Worm (Caenorhabditis elegans) whole organism, L1 larva: ENCODE results near the gene str-73.

ENCODE experiments used
- C16A3.4 ChIP-seq: fragments of 150-350 bp; optimal IDR thresholded peaks from 2 replicates; lab custom pipeline; 2014; ENCODE audit warnings: missing biosample characterization, missing genetic modification characterization
- C34B4.2 ChIP-seq: sonication (generic microtip); optimal IDR thresholded peaks from 2 replicates; lab custom pipeline; 2017; ENCODE audit warnings: mild to moderate bottlenecking, missing genetic modification characterization, missing compliant biosample characterization
- Y116A8C.19 ChIP-seq: sonication (generic microtip); optimal IDR thresholded peaks from 2 replicates; lab custom pipeline; 2016; ENCODE audit warnings: missing compliant biosample characterization, missing genetic modification characterization, borderline replicate concordance
- ceh-8 ChIP-seq: fragments of 200-800 bp; sonication (Bioruptor generic); optimal IDR thresholded peaks from 2 replicates; lab custom pipeline; 2018; ENCODE audit warnings: mild to moderate bottlenecking, missing genetic modification characterization, moderate library complexity, missing compliant biosample characterization
- ceh-88 ChIP-seq: fragments of 200-800 bp; sonication (Bioruptor generic); IDR thresholded peaks from 2 replicates; pipeline ENCODE4 v1.3.6; 2022; ENCODE audit warnings: missing genetic modification characterization, missing compliant biosample characterization
- ceh-90 ChIP-seq: sonication (generic microtip); optimal IDR thresholded peaks from 2 replicates; lab custom pipeline; 2016; ENCODE audit warnings: missing genetic modification characterization, missing compliant biosample characterization
- ces-1 ChIP-seq: fragments of 150-350 bp; optimal IDR thresholded peaks from 2 replicates; lab custom pipeline; 2014; ENCODE audit warnings: missing biosample characterization, missing genetic modification reagents, missing genetic modification characterization
- dpl-1 ChIP-seq, 3 experiments: fragments of 150-350 bp in 2 of 3; sonication (generic microtip) in 1 of 3; optimal IDR thresholded peaks; 2 replicates each; lab custom pipeline; 2014 to 2017; ENCODE audit warnings: missing biosample characterization in 3 of 3, missing genetic modification characterization in 3 of 3, missing genetic modification reagents in 3 of 3
- egl-13 ChIP-seq: sonication (generic microtip); optimal IDR thresholded peaks from 2 replicates; lab custom pipeline; 2016; ENCODE audit warnings: missing genotype, missing genetic modification reagents, missing genetic modification characterization, missing compliant biosample characterization
- elt-2 ChIP-seq: sonication (generic microtip); optimal IDR thresholded peaks from 2 replicates; lab custom pipeline; 2016; ENCODE audit warnings: missing genetic modification characterization, mild to moderate bottlenecking, inconsistent platforms, missing compliant biosample characterization, missing genetic modification reagents
- fkh-4 ChIP-seq: sonication (generic microtip); optimal IDR thresholded peaks from 2 replicates; lab custom pipeline; 2016; ENCODE audit warnings: missing compliant biosample characterization, missing genetic modification characterization, borderline replicate concordance
- fkh-8 ChIP-seq: sonication (generic microtip); optimal IDR thresholded peaks from 2 replicates; lab custom pipeline; 2016; ENCODE audit warnings: mild to moderate bottlenecking, missing genetic modification characterization, missing compliant biosample characterization
- grh-1 ChIP-seq: fragments of 200-800 bp; sonication (Bioruptor generic); IDR thresholded peaks from 2 replicates; pipeline ENCODE4 v1.3.6; 2022; ENCODE audit warnings: missing genetic modification reagents, missing genetic modification characterization, missing compliant biosample characterization
- hlh-4 ChIP-seq: sonication (generic microtip); optimal IDR thresholded peaks from 2 replicates; lab custom pipeline; 2016; ENCODE audit warnings: mild to moderate bottlenecking, missing genetic modification characterization, missing compliant biosample characterization
- lin-14 ChIP-seq: fragments of 200-800 bp; sonication (Bioruptor generic); optimal IDR thresholded peaks from 2 replicates; lab custom pipeline; 2018; ENCODE audit warnings: mild to moderate bottlenecking, missing genetic modification characterization, moderate library complexity, missing compliant biosample characterization
- lin-15B ChIP-seq: fragments of 150-350 bp; sonication (generic microtip); optimal IDR thresholded peaks from 3 replicates; lab custom pipeline; 2014; ENCODE audit warnings: missing biosample characterization, missing genetic modification characterization
- lin-39 ChIP-seq: fragments of 150-350 bp; optimal IDR thresholded peaks from 2 replicates; lab custom pipeline; 2014; ENCODE audit warnings: missing biosample characterization, missing genetic modification reagents, missing genetic modification characterization
- lir-3 ChIP-seq: sonication (generic microtip); optimal IDR thresholded peaks from 2 replicates; lab custom pipeline; 2016; ENCODE audit warnings: mild to moderate bottlenecking, missing genetic modification characterization, moderate library complexity, missing compliant biosample characterization; ENCODE audit not compliant: poor library complexity
- mep-1 ChIP-seq: fragments of 150-350 bp; optimal IDR thresholded peaks from 2 replicates; lab custom pipeline; 2014; ENCODE audit warnings: missing biosample characterization, missing genetic modification characterization
- nhr-28 ChIP-seq: fragments of 150-350 bp; optimal IDR thresholded peaks from 2 replicates; lab custom pipeline; 2014; ENCODE audit warnings: missing biosample characterization, missing genetic modification characterization
- nhr-47 ChIP-seq: sonication (generic microtip); optimal IDR thresholded peaks from 2 replicates; lab custom pipeline; 2016; ENCODE audit warnings: mild to moderate bottlenecking, missing genetic modification characterization, moderate library complexity, missing compliant biosample characterization
- nhr-76 ChIP-seq: sonication (generic microtip); optimal IDR thresholded peaks from 2 replicates; lab custom pipeline; 2017; ENCODE audit warnings: missing biosample characterization, missing genetic modification characterization
- nhr-77 ChIP-seq: fragments of 150-350 bp; optimal IDR thresholded peaks from 2 replicates; lab custom pipeline; 2014; ENCODE audit warnings: missing biosample characterization, missing genetic modification characterization
- pqm-1 ChIP-seq: sonication (generic microtip); optimal IDR thresholded peaks from 3 replicates; lab custom pipeline; 2017; ENCODE audit warnings: missing biosample characterization, missing genetic modification characterization
- rnt-1 ChIP-seq: sonication (generic microtip); optimal IDR thresholded peaks from 2 replicates; lab custom pipeline; 2016; ENCODE audit warnings: mild to moderate bottlenecking, missing genetic modification characterization, moderate library complexity, missing compliant biosample characterization
- snpc-4 ChIP-seq: fragments of 150-350 bp; optimal IDR thresholded peaks from 2 replicates; lab custom pipeline; 2014; ENCODE audit warnings: missing biosample characterization, missing genetic modification characterization
- snu-23 ChIP-seq: sonication (generic microtip); optimal IDR thresholded peaks from 2 replicates; lab custom pipeline; 2016; ENCODE audit warnings: missing genetic modification characterization, missing compliant biosample characterization
- sptf-1 ChIP-seq: fragments of 150-350 bp; optimal IDR thresholded peaks from 2 replicates; lab custom pipeline; 2014; ENCODE audit warnings: missing biosample characterization, missing genetic modification characterization
- swsn-7 ChIP-seq: sonication (generic microtip); optimal IDR thresholded peaks from 2 replicates; lab custom pipeline; 2016; ENCODE audit warnings: missing genetic modification characterization, missing compliant biosample characterization
- tlp-1 ChIP-seq: fragments of 150-350 bp; optimal IDR thresholded peaks from 2 replicates; lab custom pipeline; 2014; ENCODE audit warnings: missing biosample characterization, missing genetic modification characterization
- unc-130 ChIP-seq: fragments of 150-350 bp; optimal IDR thresholded peaks from 2 replicates; lab custom pipeline; 2017; ENCODE audit warnings: missing biosample characterization, missing genetic modification characterization, inconsistent platforms
- unc-30 ChIP-seq: sonication (generic microtip); optimal IDR thresholded peaks from 2 replicates; lab custom pipeline; 2017; ENCODE audit warnings: missing biosample characterization, missing genetic modification characterization
- unc-86 ChIP-seq: sonication (generic microtip); optimal IDR thresholded peaks from 2 replicates; lab custom pipeline; 2016; ENCODE audit warnings: missing genetic modification characterization, missing compliant biosample characterization
- unc-98 ChIP-seq: fragments of 200-800 bp; sonication (Bioruptor generic); IDR thresholded peaks from 2 replicates; pipeline ENCODE4 v1.3.6; 2022; ENCODE audit warnings: missing genetic modification characterization, missing compliant biosample characterization
- xbp-1 ChIP-seq: sonication (generic microtip); optimal IDR thresholded peaks from 2 replicates; lab custom pipeline; 2016; ENCODE audit warnings: missing genetic modification characterization, missing compliant biosample characterization
- ztf-4 ChIP-seq: fragments of 150-350 bp; optimal IDR thresholded peaks from 2 replicates; lab custom pipeline; 2014; ENCODE audit warnings: missing biosample characterization, missing genetic modification characterization

The str-73 gene

DNA sequence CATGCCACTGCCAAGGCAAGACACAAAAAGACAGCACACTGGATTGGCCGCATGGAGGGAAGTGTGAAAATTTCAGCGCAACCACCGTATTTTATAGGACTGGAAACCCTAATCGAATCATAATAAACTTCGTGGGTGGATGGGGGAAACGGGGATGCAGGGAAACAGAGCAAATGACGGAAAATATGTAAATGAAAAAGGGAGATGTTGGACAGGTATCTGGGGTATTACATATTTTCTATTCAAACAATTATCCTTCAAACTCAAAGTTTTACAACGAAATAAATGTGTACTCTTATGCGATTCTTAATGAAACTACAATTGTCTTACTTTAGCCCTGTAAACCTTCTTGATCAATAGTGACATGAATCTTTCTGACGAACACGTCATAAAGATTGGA is 10.3 kb upstream of the str-73 start, which contains the start of gene F26D2.16:
TSS of gene F26D2.16 (minus strand) at position 101 of the 400 bp plus-strand sequence.
- no peak for TF ChIP-seq nhr-77 (tag; lab: Kevin White, UChicago)
- no peak for TF ChIP-seq unc-98 (GFP tag; lab: Robert Waterston, UW)
- no peak for TF ChIP-seq ceh-88
- no peak for TF ChIP-seq mep-1
- TF ChIP-seq ztf-4 (tag; lab: Kevin White, UChicago) = no peak
- TF ChIP-seq, all 84 proteins: peak for 0

DNA sequence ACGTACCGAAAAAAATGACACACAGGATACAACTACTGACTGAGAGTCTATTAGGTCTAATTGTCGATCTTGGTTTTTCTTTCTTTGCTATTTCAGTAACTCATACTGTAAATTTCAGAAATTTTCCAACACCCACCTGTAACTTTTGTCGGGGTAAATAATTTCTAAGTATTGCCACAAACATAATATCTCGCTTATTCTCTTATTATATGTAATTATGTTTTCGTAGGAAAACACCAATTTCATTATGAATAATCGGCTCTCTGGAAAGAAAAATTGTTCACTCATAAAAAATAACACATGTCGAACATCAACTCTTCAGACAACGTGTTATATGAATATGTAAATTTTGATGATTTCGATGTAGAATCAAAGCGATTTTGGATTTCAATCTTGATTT is 9.3 kb upstream of the str-73 start, which contains the start of gene srw-48:
TSS of gene srw-48 (plus strand) at position 301 of the 400 bp plus-strand sequence.
- TF ChIP-seq ceh-88 (no peak), hlh-4 (tag; lab: Kevin White, UChicago) (no peak), snu-23 (no peak), ztf-4 (tag; lab: Kevin White, UChicago) (no peak), C16A3.4 (tag; lab: Kevin White, UChicago) (no peak), sptf-1 (no peak), nhr-76 (no peak), elt-2 (tag; lab: Kevin White, UChicago) (no peak), lin-39 (tag; lab: Kevin White, UChicago) (no peak), fkh-4 (no peak), ceh-8 (no peak)

DNA sequence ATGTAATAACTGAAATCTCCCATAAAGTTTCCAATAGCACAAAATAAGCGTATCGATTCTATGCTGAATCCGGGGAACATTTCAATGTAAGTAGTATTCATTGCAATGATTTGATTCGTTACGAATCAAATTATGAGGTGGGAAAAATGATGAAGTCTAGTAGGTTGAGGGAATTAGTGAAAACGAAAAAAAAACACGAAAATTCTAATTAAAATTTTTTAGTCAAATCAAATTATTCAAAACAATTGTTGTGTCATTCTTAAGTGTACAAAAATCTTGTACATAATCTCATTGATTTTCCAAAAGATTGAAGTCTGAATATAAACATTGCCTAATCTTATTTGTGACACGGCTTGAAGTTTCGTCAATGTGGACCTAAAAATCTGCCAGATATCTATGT is 5.6 kb upstream of the str-73 start, which contains the start of gene srw-29:
TSS of gene srw-29 (minus strand) at position 101 of the 400 bp plus-strand sequence.
- TF ChIP-seq C34B4.2 (tag; lab: Kevin White, UChicago) = no peak
- no peak for TF ChIP-seq unc-130 (tag; lab: Kevin White, UChicago)
- TF ChIP-seq unc-86 = no peak
- no peak for TF ChIP-seq ceh-88
- TF ChIP-seq ces-1 (GFP tag; lab: Kevin White, UChicago) = no peak
- TF ChIP-seq lin-15B (tag; lab: Kevin White, UChicago) = no peak
- TF ChIP-seq xbp-1 (tag; lab: Kevin White, UChicago) = no peak
- no peak for TF ChIP-seq lir-3 (tag; lab: Kevin White, UChicago)
- TF ChIP-seq C16A3.4 (tag; lab: Kevin White, UChicago) = no peak

DNA sequence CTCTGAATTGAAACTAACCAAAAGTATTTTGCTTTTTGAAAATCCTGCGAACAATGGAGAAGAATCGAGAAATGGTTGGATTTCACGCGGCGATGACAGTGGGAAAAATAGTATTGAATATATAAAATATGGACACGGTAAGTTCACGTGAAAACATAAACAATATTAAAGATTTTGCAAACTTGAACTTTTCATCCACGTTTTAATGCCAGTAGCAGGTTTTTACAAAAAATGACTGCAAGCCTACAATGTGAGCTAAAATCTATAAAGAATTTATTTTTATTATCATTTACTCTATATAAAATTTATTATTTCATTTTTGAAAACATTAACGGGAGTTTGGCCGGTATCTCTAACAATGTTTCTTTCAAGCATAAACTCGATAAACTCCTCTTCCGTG is 537 bp upstream of the str-73 start, which contains the start of gene F26D2.10:
TSS of gene F26D2.10 (minus strand) at position 101 of the 400 bp plus-strand sequence.
- TF ChIP-seq rnt-1 (tag; lab: Kevin White, UChicago) = no peak
- TF ChIP-seq pqm-1 (tag; lab: Kevin White, UChicago) = no peak
- TF ChIP-seq grh-1 (GFP tag; lab: Robert Waterston, UW) = no peak
- no peak for TF ChIP-seq tlp-1 (tag; lab: Kevin White, UChicago)
- TF ChIP-seq unc-86 = no peak
- no peak for TF ChIP-seq nhr-77 (tag; lab: Kevin White, UChicago)
- no peak for TF ChIP-seq snu-23
- TF ChIP-seq xbp-1 (tag; lab: Kevin White, UChicago) = no peak
- TF ChIP-seq Y116A8C.19 (tag; lab: Kevin White, UChicago) = no peak

DNA sequence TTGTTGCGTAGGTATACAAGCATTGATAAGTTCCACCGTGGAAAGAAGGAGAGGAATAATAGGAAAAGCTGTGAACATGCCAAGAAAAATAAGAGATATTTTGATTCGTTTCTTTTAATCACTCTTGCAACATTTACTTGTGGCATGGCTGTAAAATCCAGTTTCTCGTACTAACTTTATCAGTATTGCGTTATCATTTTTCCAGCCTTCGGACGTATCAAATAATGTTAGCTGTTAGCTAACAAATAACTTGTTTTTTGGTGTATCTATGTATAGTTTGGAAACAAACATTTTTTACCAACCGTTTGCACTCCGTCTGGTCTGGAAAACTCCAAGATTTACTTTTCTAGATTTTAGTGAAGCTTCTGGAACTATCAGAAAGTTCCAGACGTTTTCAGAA is 3.4 kb downstream of the str-73 start, which contains the start of gene clec-234:
TSS of gene clec-234 (minus strand) at position 101 of the 400 bp plus-strand sequence.
- no peak for TF ChIP-seq nhr-28
- no peak for TF ChIP-seq unc-30 (tag; lab: Kevin White, UChicago)
- no peak for TF ChIP-seq grh-1 (GFP tag; lab: Robert Waterston, UW)
- no peak for TF ChIP-seq egl-13
- no peak for TF ChIP-seq nhr-47 (tag; lab: Kevin White, UChicago)
- no peak for TF ChIP-seq snpc-4 (tag; lab: Kevin White, UChicago)
- no peak for TF ChIP-seq ceh-90
- TF ChIP-seq fkh-8 = no peak
- TF ChIP-seq ces-1 (GFP tag; lab: Kevin White, UChicago) = no peak
- no peak for TF ChIP-seq dpl-1 (GFP tag; optimal IDR thresholded peaks at IDR 0.05; lab: Kevin White, UChicago)
- no peak for TF ChIP-seq snu-23
- TF ChIP-seq lin-14 = no peak
- TF ChIP-seq unc-86 = no peak
- TF ChIP-seq swsn-7 (tag; lab: Kevin White, UChicago) = no peak
